Fruit fly (Drosophila melanogaster) whole organism, wandering third instar larva: ENCODE data around the gene ppk8.

Source experiments
- Abd-B ChIP-seq: fragments of >200 bp; optimal IDR thresholded peaks from 2 replicates; lab custom pipeline; 2017; ENCODE audit warnings: missing biosample characterization, missing genetic modification characterization
- CrebA ChIP-seq: fragments of 200-800 bp; sonication (Bioruptor generic); optimal IDR thresholded peaks from 2 replicates; lab custom pipeline; 2016; ENCODE audit warnings: missing biosample characterization, mild to moderate bottlenecking, missing genetic modification characterization, borderline replicate concordance
- Dfd ChIP-seq: fragments of >200 bp; optimal IDR thresholded peaks from 2 replicates; lab custom pipeline; 2017; ENCODE audit warnings: missing biosample characterization, missing genetic modification characterization
- Dif ChIP-seq: fragments of 200-275, 200-300 bp; sonication (Bioruptor generic); optimal IDR thresholded peaks from 2 replicates; lab custom pipeline; 2018; ENCODE audit warnings: missing biosample characterization, missing genetic modification characterization; ENCODE audit not compliant: partially characterized antibody
- GATAd ChIP-seq: sonication (Bioruptor generic); optimal IDR thresholded peaks from 2 replicates; lab custom pipeline; 2016; ENCODE audit warnings: missing biosample characterization, missing genetic modification characterization
- HLH106 ChIP-seq: fragments of 200-800 bp; optimal IDR thresholded peaks from 3 replicates; lab custom pipeline; 2019; ENCODE audit warnings: missing biosample characterization, mild to moderate bottlenecking, missing genetic modification characterization, moderate library complexity
- Hr78 ChIP-seq: fragments of >200 bp; optimal IDR thresholded peaks from 2 replicates; lab custom pipeline; 2017; ENCODE audit warnings: missing biosample characterization, missing genetic modification characterization
- Hr83 ChIP-seq: fragments of 200-300 bp; sonication (Bioruptor generic); optimal IDR thresholded peaks from 2 replicates; lab custom pipeline; 2016; ENCODE audit warnings: missing biosample characterization, mild to moderate bottlenecking, missing genetic modification characterization, moderate library complexity; ENCODE audit not compliant: poor library complexity, severe bottlenecking
- Mio ChIP-seq: sonication (Bioruptor generic); optimal IDR thresholded peaks from 2 replicates; lab custom pipeline; 2016; ENCODE audit warnings: missing biosample characterization, missing genetic modification characterization
- N ChIP-seq: fragments of >200 bp; optimal IDR thresholded peaks from 2 replicates; lab custom pipeline; 2018; ENCODE audit warnings: missing biosample characterization, missing external identifiers, missing genetic modification characterization
- OdsH ChIP-seq: fragments of 200-800 bp; sonication (Bioruptor generic); optimal IDR thresholded peaks from 2 replicates; lab custom pipeline; 2016; ENCODE audit warnings: missing biosample characterization, mild to moderate bottlenecking, missing genetic modification characterization
- Rel ChIP-seq, 2 experiments: fragments of 200-800 bp; sonication (Bioruptor generic) in 1 of 2; optimal IDR thresholded peaks; 2 replicates in 1 of 2; 3 replicates in 1 of 2; lab custom pipeline; 2016 to 2019; ENCODE audit warnings: mild to moderate bottlenecking in 2 of 2, missing biosample characterization in 2 of 2, missing genetic modification characterization in 2 of 2, moderate library complexity in 1 of 2
- Vsx2 ChIP-seq: fragments of 200-300, 225-300 bp; sonication (Bioruptor generic); optimal IDR thresholded peaks from 2 replicates; lab custom pipeline; 2018; ENCODE audit warnings: missing biosample characterization, missing genetic modification characterization; ENCODE audit not compliant: partially characterized antibody
- br ChIP-seq: fragments of 200-800 bp; sonication (Bioruptor generic); optimal IDR thresholded peaks from 2 replicates; lab custom pipeline; 2016; ENCODE audit warnings: missing biosample characterization, missing genetic modification characterization
- brk ChIP-seq: fragments of 200-800 bp; sonication (Bioruptor generic); optimal IDR thresholded peaks from 2 replicates; lab custom pipeline; 2016; ENCODE audit warnings: missing biosample characterization, mild to moderate bottlenecking, missing genetic modification characterization
- dl ChIP-seq, 2 experiments: fragments of 175-275, 200-275 bp in 1 of 2; fragments of 200-275 bp in 1 of 2; sonication (Bioruptor generic); optimal IDR thresholded peaks; lab custom pipeline; 2018; ENCODE audit warnings: mild to moderate bottlenecking in 2 of 2, missing biosample characterization in 2 of 2, missing genetic modification characterization in 2 of 2, moderate library complexity in 2 of 2; ENCODE audit not compliant: partially characterized antibody in 2 of 2, insufficient read depth in 1 of 2
- dsf ChIP-seq: sonication (Bioruptor generic); optimal IDR thresholded peaks from 2 replicates; lab custom pipeline; 2016; ENCODE audit warnings: missing biosample characterization, missing genetic modification characterization, borderline replicate concordance
- foxo ChIP-seq, 2 experiments: fragments of 200-800 bp; sonication (Bioruptor generic); optimal IDR thresholded peaks; 2 replicates in 1 of 2; 3 replicates in 1 of 2; lab custom pipeline; 2016 to 2017; ENCODE audit warnings: missing biosample characterization in 2 of 2, missing genetic modification characterization in 2 of 2
- fru ChIP-seq: fragments of 200-800 bp; sonication (Bioruptor generic); optimal IDR thresholded peaks from 3 replicates; lab custom pipeline; 2016; ENCODE audit warnings: missing biosample characterization, mild to moderate bottlenecking, missing genetic modification characterization
- jim ChIP-seq: fragments of 175-275, 200-325 bp; sonication (Bioruptor generic); optimal IDR thresholded peaks from 2 replicates; lab custom pipeline; 2016; ENCODE audit warnings: missing biosample characterization, mild to moderate bottlenecking, missing genetic modification characterization
- lola ChIP-seq: fragments of >200 bp; optimal IDR thresholded peaks from 2 replicates; lab custom pipeline; 2017; ENCODE audit warnings: missing biosample characterization, missing genetic modification characterization
- psq ChIP-seq: fragments of 200-800 bp; sonication (Bioruptor generic); optimal IDR thresholded peaks from 3 replicates; lab custom pipeline; 2017; ENCODE audit warnings: missing biosample characterization, mild to moderate bottlenecking, missing genetic modification characterization, moderate library complexity
- rgr ChIP-seq: fragments of 200-800 bp; sonication (Bioruptor generic); optimal IDR thresholded peaks from 3 replicates; lab custom pipeline; 2016; ENCODE audit warnings: missing biosample characterization, mild to moderate bottlenecking, missing genetic modification characterization
- sage ChIP-seq: fragments of 200-800 bp; sonication (Bioruptor generic); optimal IDR thresholded peaks from 2 replicates; lab custom pipeline; 2016; ENCODE audit warnings: missing biosample characterization, mild to moderate bottlenecking, missing genetic modification characterization
- tai ChIP-seq: sonication (Bioruptor generic); optimal IDR thresholded peaks from 2 replicates; lab custom pipeline; 2016; ENCODE audit warnings: missing biosample characterization, missing genetic modification characterization
- usp ChIP-seq: fragments of >200 bp; optimal IDR thresholded peaks from 2 replicates; lab custom pipeline; 2017; ENCODE audit warnings: missing biosample characterization, missing genetic modification characterization
- woc ChIP-seq: sonication (Bioruptor generic); optimal IDR thresholded peaks from 2 replicates; lab custom pipeline; 2016; ENCODE audit warnings: missing biosample characterization, mild to moderate bottlenecking, missing genetic modification characterization

Gene ppk8

dm6 chrX:3545849-3546518 is 11.6 kb upstream of the ppk8 start (continued):
- no peak for TF ChIP-seq Dif (GFP tag; lab: Kevin White, UChicago)
- no peak for TF ChIP-seq dl (GFP tag; optimal IDR thresholded peaks at IDR 0.05; lab: Kevin White, UChicago; ENCODE audit: insufficient read depth in 1 of 2, partially characterized antibody in 2 of 2)
- TF ChIP-seq HLH106 (tag; lab: Kevin White, UChicago), result peak; percentile 56
- no peak for TF ChIP-seq usp (GFP tag; lab: Kevin White, UChicago)
- TF ChIP-seq Vsx2, result no peak
- peak; percentile 81 for TF ChIP-seq fru (GFP tag; lab: Kevin White, UChicago)
- peak; percentile 91 for TF ChIP-seq OdsH (GFP tag; lab: Kevin White, UChicago)
- TF ChIP-seq N (GFP tag; lab: Kevin White, UChicago), result no peak
- no peak for TF ChIP-seq Mio
- TF ChIP-seq psq (GFP tag; lab: Kevin White, UChicago), result peak; percentile 80

- no peak for TF ChIP-seq br (GFP tag; lab: Kevin White, UChicago)
- TF ChIP-seq Vsx2, result no peak
- TF ChIP-seq dsf (GFP tag; lab: Kevin White, UChicago), result no peak
- TF ChIP-seq Hr78 (GFP tag; lab: Kevin White, UChicago), result no peak
- TF ChIP-seq HLH106 (tag; lab: Kevin White, UChicago), result no peak
- no peak for TF ChIP-seq tai
- no peak for TF ChIP-seq Abd-B
- no peak for TF ChIP-seq GATAd (GFP tag; lab: Kevin White, UChicago)
- TF ChIP-seq usp (GFP tag; lab: Kevin White, UChicago), result no peak
- TF ChIP-seq sage (GFP tag; lab: Kevin White, UChicago), result no peak
- TF ChIP-seq woc (GFP tag; lab: Kevin White, UChicago), result no peak
- TF ChIP-seq psq (GFP tag; lab: Kevin White, UChicago), result no peak
- TF ChIP-seq Dif (GFP tag; lab: Kevin White, UChicago), result no peak
- TF ChIP-seq CrebA (GFP tag; lab: Kevin White, UChicago), result no peak
- no peak for TF ChIP-seq N (GFP tag; lab: Kevin White, UChicago)
- TF ChIP-seq lola, result no peak
These were observed 9.0 kb upstream of the ppk8 start for dm6 chrX:3548568-3548967.

dm6 chrX:3549275-3549674 is 8.3 kb upstream of the ppk8 start:
- TF ChIP-seq N (GFP tag; lab: Kevin White, UChicago) (no peak), HLH106 (tag; lab: Kevin White, UChicago) (no peak), dl (GFP tag; optimal IDR thresholded peaks at IDR 0.05; lab: Kevin White, UChicago; ENCODE audit: insufficient read depth in 1 of 2, partially characterized antibody in 2 of 2) (no peak), brk (GFP tag; lab: Kevin White, UChicago) (no peak), tai (no peak), Hr83 (no peak), woc (GFP tag; lab: Kevin White, UChicago) (no peak), jim (GFP tag; lab: Kevin White, UChicago) (no peak), Abd-B (no peak), foxo (GFP tag; optimal IDR thresholded peaks at IDR 0.05; lab: Kevin White, UChicago) (no peak), rgr (no peak)

- TF ChIP-seq Dfd, result peak; percentile 65
- TF ChIP-seq GATAd (GFP tag; lab: Kevin White, UChicago), result no peak
- no peak for TF ChIP-seq psq (GFP tag; lab: Kevin White, UChicago)
- no peak for TF ChIP-seq tai
These were observed 2.3 kb upstream of the ppk8 start for dm6 chrX:3555190-3555849.

dm6 chrX:3558372-3558771 is 760 bp downstream of the ppk8 start:
- no peak for TF ChIP-seq br (GFP tag; lab: Kevin White, UChicago)
- no peak for TF ChIP-seq Rel (GFP tag; optimal IDR thresholded peaks at IDR 0.05; lab: Kevin White, UChicago)
- TF ChIP-seq Rel (tag; optimal IDR thresholded peaks at IDR 0.05; lab: Kevin White, UChicago), result no peak
- no peak for TF ChIP-seq tai
- peak; percentile 85 for TF ChIP-seq Dfd
